Worm (Caenorhabditis elegans): ENCODE measurements around the gene lgc-34.
A peak's percentile ranks its signal among the peaks of the same experiment; 100 is the strongest.

The lgc-34 gene

ce11 chrII:526375-526774, at the start of gene lgc-34:
TSS of gene lgc-34 (plus strand) at chrII:526574.
- TF ChIP-seq flh-1 (GFP tag; optimal IDR thresholded peaks at IDR 0.05) = no peak
- peak; percentile 95 for TF ChIP-seq hlh-1 (tag; optimal IDR thresholded peaks at IDR 0.05)
- TF ChIP-seq mls-2 (tag; optimal IDR thresholded peaks at IDR 0.05) = no peak
- no peak for TF ChIP-seq mab-5 (tag; optimal IDR thresholded peaks at IDR 0.05)
- no peak for TF ChIP-seq nhr-76 (tag; optimal IDR thresholded peaks at IDR 0.05)
- peak; percentile 35 for TF ChIP-seq unc-120 (tag; optimal IDR thresholded peaks at IDR 0.05; ENCODE audit: poor library complexity, severe bottlenecking)

ce11 chrII:484328-484916, 42.0 kb upstream of the lgc-34 start, which contains the start of the genes gldi-1 and prp-21:
TSS of gene gldi-1 (minus strand) at chrII:484378.
TSS of gene prp-21 (plus strand) at chrII:484866.
- TF ChIP-seq nhr-2 (tag; optimal IDR thresholded peaks at IDR 0.05) = no peak
- no peak for TF ChIP-seq unc-62 (GFP tag; optimal IDR thresholded peaks at IDR 0.05)
- no peak for TF ChIP-seq zip-8 (tag; optimal IDR thresholded peaks at IDR 0.05)
- TF ChIP-seq lsy-2 (tag; optimal IDR thresholded peaks at IDR 0.05) = peak; percentile 10
- TF ChIP-seq unc-39 (tag; optimal IDR thresholded peaks at IDR 0.05) = no peak
- TF ChIP-seq sptf-1 (tag; optimal IDR thresholded peaks at IDR 0.05) = no peak
- no peak for TF ChIP-seq pha-4 (tag; optimal IDR thresholded peaks at IDR 0.05)
- TF ChIP-seq ham-2 (GFP tag; optimal IDR thresholded peaks at IDR 0.05) = no peak
- TF ChIP-seq mep-1 (tag; optimal IDR thresholded peaks at IDR 0.05) = no peak
- TF ChIP-seq snpc-4 (tag; optimal IDR thresholded peaks at IDR 0.05) = no peak
- TF ChIP-seq ces-1 (GFP tag; optimal IDR thresholded peaks at IDR 0.05) = peak; percentile 92
- no peak for TF ChIP-seq blmp-1 (tag; optimal IDR thresholded peaks at IDR 0.05)
- TF ChIP-seq flh-1 (GFP tag; optimal IDR thresholded peaks at IDR 0.05) = no peak
- no peak for TF ChIP-seq nhr-237 (tag; optimal IDR thresholded peaks at IDR 0.05)

DNA sequence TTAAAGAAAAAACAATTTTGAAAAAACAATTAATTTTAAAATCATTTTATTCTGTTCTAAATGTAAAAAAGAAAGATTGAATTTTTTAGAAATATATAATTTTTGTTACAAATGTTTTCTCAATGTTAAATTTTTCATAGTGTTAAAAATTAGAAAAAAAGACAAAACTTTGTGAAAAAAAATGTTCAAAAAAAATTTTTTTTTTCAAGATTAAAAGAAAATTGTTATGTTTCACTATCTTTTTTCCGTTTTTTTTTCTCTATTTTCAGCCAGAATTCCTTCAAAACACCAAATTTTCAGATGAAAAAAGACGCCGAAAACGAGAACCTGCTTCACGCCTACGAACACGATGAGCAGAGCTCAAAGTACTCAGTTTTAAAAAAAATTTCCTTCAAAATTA, 31.2 kb upstream of the lgc-34 start, which contains the start of gene sms-5:
Gene sms-5, plus strand, starts transcription at position 301 of the 400 bp plus-strand sequence.
- TF ChIP-seq lin-32 (GFP tag; optimal IDR thresholded peaks at IDR 0.05) (no peak), hlh-1 (tag; optimal IDR thresholded peaks at IDR 0.05) (no peak), sem-2 (GFP tag; optimal IDR thresholded peaks at IDR 0.05) (no peak), ceh-83 (GFP tag; optimal IDR thresholded peaks at IDR 0.05) (no peak)

DNA sequence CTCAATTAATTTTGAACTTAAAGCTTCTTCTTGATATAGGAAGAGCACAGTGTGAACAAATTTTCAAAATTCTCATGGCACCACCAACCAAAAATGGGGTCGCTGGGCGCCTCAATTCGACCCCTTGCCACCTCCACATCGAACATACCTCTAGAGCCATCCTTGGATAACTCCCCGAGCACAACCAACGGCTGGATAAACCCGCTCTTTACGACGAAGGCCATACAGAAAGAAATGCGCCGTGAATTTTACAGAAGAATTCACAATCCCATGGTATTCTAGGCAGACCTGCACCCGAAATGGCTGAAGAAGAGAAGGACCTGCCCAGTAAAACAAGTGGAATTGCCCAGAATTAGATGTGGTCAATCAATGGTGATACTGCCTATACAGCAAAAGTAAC, 23.7 kb upstream of the lgc-34 start:
- TF ChIP-seq nhr-28 (tag; optimal IDR thresholded peaks at IDR 0.05) (no peak), unc-120 (tag; optimal IDR thresholded peaks at IDR 0.05; ENCODE audit: poor library complexity, severe bottlenecking) (no peak), snpc-4 (tag; optimal IDR thresholded peaks at IDR 0.05) (no peak), mls-2 (tag; optimal IDR thresholded peaks at IDR 0.05) (no peak), sptf-1 (tag; optimal IDR thresholded peaks at IDR 0.05) (no peak), mep-1 (tag; optimal IDR thresholded peaks at IDR 0.05) (no peak)

ce11 chrII:506069-506468, 20.3 kb upstream of the lgc-34 start:
- no peak for TF ChIP-seq M03D4.4 (tag; optimal IDR thresholded peaks at IDR 0.05)
- no peak for TF ChIP-seq flh-1 (GFP tag; optimal IDR thresholded peaks at IDR 0.05)
- TF ChIP-seq blmp-1 (tag; optimal IDR thresholded peaks at IDR 0.05) = no peak
- TF ChIP-seq ham-2 (GFP tag; optimal IDR thresholded peaks at IDR 0.05) = no peak
- TF ChIP-seq mls-2 (tag; optimal IDR thresholded peaks at IDR 0.05) = no peak
- TF ChIP-seq mab-5 (tag; optimal IDR thresholded peaks at IDR 0.05) = no peak
- peak; percentile 8 for TF ChIP-seq zip-8 (tag; optimal IDR thresholded peaks at IDR 0.05)
- TF ChIP-seq tbx-8 (GFP tag; optimal IDR thresholded peaks at IDR 0.05) = no peak
- TF ChIP-seq drap-1 (GFP tag; optimal IDR thresholded peaks at IDR 0.05) = no peak
- TF ChIP-seq ces-1 (GFP tag; optimal IDR thresholded peaks at IDR 0.05) = peak; percentile 45
- peak; percentile 39 for TF ChIP-seq cnd-1 (tag; optimal IDR thresholded peaks at IDR 0.05)
- TF ChIP-seq unc-120 (tag; optimal IDR thresholded peaks at IDR 0.05; ENCODE audit: poor library complexity, severe bottlenecking) = no peak
- no peak for TF ChIP-seq bed-3 (GFP tag; optimal IDR thresholded peaks at IDR 0.05)
- TF ChIP-seq ceh-83 (GFP tag; optimal IDR thresholded peaks at IDR 0.05) = no peak
- peak; percentile 30 for TF ChIP-seq ceh-43 (GFP tag; optimal IDR thresholded peaks at IDR 0.05)
- no peak for TF ChIP-seq ceh-39 (tag; optimal IDR thresholded peaks at IDR 0.05)
- no peak for TF ChIP-seq nhr-12 (tag; optimal IDR thresholded peaks at IDR 0.05)
- TF ChIP-seq ztf-11 (tag; optimal IDR thresholded peaks at IDR 0.05) = no peak
- TF ChIP-seq unc-39 (tag; optimal IDR thresholded peaks at IDR 0.05) = no peak
- no peak for TF ChIP-seq unc-62 (GFP tag; optimal IDR thresholded peaks at IDR 0.05)
- peak; percentile 20 for TF ChIP-seq sptf-1 (tag; optimal IDR thresholded peaks at IDR 0.05)
- TF ChIP-seq hlh-1 (tag; optimal IDR thresholded peaks at IDR 0.05) = no peak
- TF ChIP-seq elt-1 (tag; optimal IDR thresholded peaks at IDR 0.05; ENCODE audit: borderline replicate concordance, insufficient read depth) = no peak
- TF ChIP-seq nhr-2 (tag; optimal IDR thresholded peaks at IDR 0.05) = no peak
- no peak for TF ChIP-seq sem-2 (GFP tag; optimal IDR thresholded peaks at IDR 0.05)
- no peak for TF ChIP-seq elt-3 (tag; optimal IDR thresholded peaks at IDR 0.05)
- TF ChIP-seq nhr-28 (tag; optimal IDR thresholded peaks at IDR 0.05) = no peak
- TF ChIP-seq nhr-237 (tag; optimal IDR thresholded peaks at IDR 0.05) = no peak
- TF ChIP-seq nhr-76 (tag; optimal IDR thresholded peaks at IDR 0.05) = no peak
- TF ChIP-seq pha-4 (tag; optimal IDR thresholded peaks at IDR 0.05) = peak; percentile 11
- peak; percentile 46 for TF ChIP-seq mep-1 (tag; optimal IDR thresholded peaks at IDR 0.05)
- TF ChIP-seq snpc-4 (tag; optimal IDR thresholded peaks at IDR 0.05) = no peak
- no peak for TF ChIP-seq lin-32 (GFP tag; optimal IDR thresholded peaks at IDR 0.05)
- peak; percentile 31 for TF ChIP-seq lin-13 (tag; optimal IDR thresholded peaks at IDR 0.05)
- TF ChIP-seq lsy-2 (tag; optimal IDR thresholded peaks at IDR 0.05) = peak; percentile 19
